Fruit fly (Drosophila melanogaster): ENCODE data around the gene CG4991.

dm6 chrX:17110556-17111177, 19.0 kb downstream of the CG4991 start:
- no peak for TF ChIP-seq CG11617 (GFP tag; optimal IDR thresholded peaks at IDR 0.05)
- no peak for TF ChIP-seq Clk (GFP tag; optimal IDR thresholded peaks at IDR 0.05)
- no peak for TF ChIP-seq toe (GFP tag; optimal IDR thresholded peaks at IDR 0.05)
- TF ChIP-seq CG1620 (GFP tag; optimal IDR thresholded peaks at IDR 0.05), result no peak
- TF ChIP-seq bab1 (GFP tag; optimal IDR thresholded peaks at IDR 0.05), result no peak
- TF ChIP-seq CG14711 (tag; optimal IDR thresholded peaks at IDR 0.05), result no peak
- no peak for TF ChIP-seq kay (GFP tag; ENCODE audit: borderline replicate concordance)
- TF ChIP-seq Mnt (GFP tag; optimal IDR thresholded peaks at IDR 0.05), result no peak
- no peak for TF ChIP-seq CG33017 (tag; optimal IDR thresholded peaks at IDR 0.05)
- no peak for TF ChIP-seq CG5204 (GFP tag; optimal IDR thresholded peaks at IDR 0.05)
- no peak for TF ChIP-seq CG7045 (GFP tag; optimal IDR thresholded peaks at IDR 0.05)
- TF ChIP-seq CG12768 (GFP tag; optimal IDR thresholded peaks at IDR 0.05), result no peak
- no peak for TF ChIP-seq ovo (GFP tag; optimal IDR thresholded peaks at IDR 0.05)

Data from whole organism, adult.